Worm (Caenorhabditis elegans): ENCODE results near the gene arrd-2.

The arrd-2 gene

DNA sequence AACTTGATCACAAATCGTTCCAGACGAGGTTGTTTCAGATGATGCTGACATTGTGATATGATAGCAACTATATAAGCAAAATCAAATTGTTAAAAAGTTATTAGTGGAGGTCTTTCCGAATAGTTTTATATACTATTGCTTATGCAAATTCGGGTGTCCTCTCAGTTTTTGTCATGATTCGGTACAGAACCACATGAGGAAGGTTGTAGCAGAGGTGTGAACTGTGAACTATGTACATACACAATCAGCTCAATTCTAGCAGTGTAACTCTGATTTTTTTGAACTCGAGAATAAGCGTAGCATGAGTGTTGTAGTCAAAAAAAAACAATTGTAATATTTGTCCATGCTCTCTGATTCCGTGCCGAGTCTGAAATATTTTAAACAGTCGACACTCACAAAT lies 4.5 kb upstream of the arrd-2 start, which contains the start of gene Y51B9A.6:
Y51B9A.6 (minus strand) TSS at position 101 of the 400 bp plus-strand sequence.
- TF ChIP-seq elt-3 (tag; optimal IDR thresholded peaks at IDR 0.05) (no peak), ztf-11 (tag; optimal IDR thresholded peaks at IDR 0.05) (no peak), unc-55 (GFP tag; optimal IDR thresholded peaks at IDR 0.05) (no peak), lin-11 (tag; optimal IDR thresholded peaks at IDR 0.05) (no peak), nhr-237 (tag; optimal IDR thresholded peaks at IDR 0.05) (no peak), fos-1 (tag; optimal IDR thresholded peaks at IDR 0.05) (no peak), lin-39 (tag; optimal IDR thresholded peaks at IDR 0.05) (no peak), elt-1 (tag; optimal IDR thresholded peaks at IDR 0.05) (no peak), sma-9 (GFP tag; optimal IDR thresholded peaks at IDR 0.05) (no peak), sma-9 (tag; optimal IDR thresholded peaks at IDR 0.05) (no peak), lsy-2 (tag; optimal IDR thresholded peaks at IDR 0.05) (no peak), nhr-10 (tag; optimal IDR thresholded peaks at IDR 0.05) (no peak), ama-1 (optimal IDR thresholded peaks at IDR 0.05) (no peak)

DNA sequence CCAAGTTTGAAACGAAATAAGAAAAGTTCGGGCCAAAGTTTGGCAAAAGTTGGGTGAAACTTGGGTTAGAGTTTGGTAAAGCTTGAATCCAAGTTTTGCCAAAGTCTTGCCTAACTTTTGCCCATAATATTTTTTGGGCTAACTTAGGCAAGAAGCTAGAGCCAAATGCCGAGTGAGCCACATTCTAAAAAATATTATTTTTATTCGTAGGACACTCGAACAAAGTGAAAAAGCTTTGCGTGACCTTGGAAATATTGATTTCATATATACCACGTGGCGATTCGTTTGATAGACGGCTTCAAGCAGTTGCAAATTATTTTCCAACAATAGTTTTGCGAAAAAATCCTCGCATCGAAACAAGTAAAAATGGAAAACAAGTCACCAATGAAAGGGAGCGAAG lies 3.7 kb upstream of the arrd-2 start, which contains the start of gene Y51B9A.5:
Y51B9A.5 (plus strand) TSS at position 301 of the 400 bp plus-strand sequence.
- no peak for TF ChIP-seq unc-62 (GFP tag; optimal IDR thresholded peaks at IDR 0.05)
- no peak for TF ChIP-seq R02D3.7 (tag; optimal IDR thresholded peaks at IDR 0.05)
- TF ChIP-seq nhr-11 (tag; optimal IDR thresholded peaks at IDR 0.05), result no peak
- no peak for TF ChIP-seq aly-2 (tag; optimal IDR thresholded peaks at IDR 0.05)
- no peak for TF ChIP-seq ZK546.5 (tag; optimal IDR thresholded peaks at IDR 0.05)
- no peak for TF ChIP-seq nhr-6 (tag; optimal IDR thresholded peaks at IDR 0.05)
- no peak for TF ChIP-seq skn-1 (tag; optimal IDR thresholded peaks at IDR 0.05)
- TF ChIP-seq alr-1 (tag; optimal IDR thresholded peaks at IDR 0.05), result no peak
- TF ChIP-seq lsy-2 (tag; optimal IDR thresholded peaks at IDR 0.05), result no peak
- no peak for TF ChIP-seq mdl-1 (tag; optimal IDR thresholded peaks at IDR 0.05)
- TF ChIP-seq egl-27 (tag; optimal IDR thresholded peaks at IDR 0.05), result no peak
- no peak for TF ChIP-seq sem-4 (tag; optimal IDR thresholded peaks at IDR 0.05)
- no peak for TF ChIP-seq nhr-10 (tag; optimal IDR thresholded peaks at IDR 0.05)
- no peak for TF ChIP-seq ztf-11 (tag; optimal IDR thresholded peaks at IDR 0.05)
- no peak for TF ChIP-seq unc-39 (tag; optimal IDR thresholded peaks at IDR 0.05)
- no peak for TF ChIP-seq gmeb-1 (tag; optimal IDR thresholded peaks at IDR 0.05)

DNA sequence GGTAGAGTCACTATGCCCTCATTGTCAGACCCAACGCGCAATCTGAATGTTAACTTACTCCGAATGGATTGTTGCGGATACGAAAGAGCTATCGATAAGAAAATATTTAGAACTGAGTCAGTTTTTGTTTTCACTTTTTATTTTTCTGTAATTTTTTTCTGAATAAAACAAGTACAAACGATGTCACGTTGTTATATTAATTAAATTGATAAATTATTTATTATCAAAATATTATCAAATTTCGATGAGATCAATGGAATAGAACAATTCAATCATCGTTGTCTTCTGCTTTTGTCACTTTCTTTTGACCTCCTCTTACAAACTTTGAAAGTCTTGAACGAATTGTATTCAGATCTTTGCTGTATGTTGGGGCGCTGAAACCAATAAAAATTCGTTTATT lies 549 bp upstream of the arrd-2 start, which contains the start of gene mpz-6:
mpz-6 (minus strand) TSS at position 101 of the 400 bp plus-strand sequence.
- TF ChIP-seq peb-1 (tag; optimal IDR thresholded peaks at IDR 0.05) (no peak), ceh-82 (tag; optimal IDR thresholded peaks at IDR 0.05) (no peak)

DNA sequence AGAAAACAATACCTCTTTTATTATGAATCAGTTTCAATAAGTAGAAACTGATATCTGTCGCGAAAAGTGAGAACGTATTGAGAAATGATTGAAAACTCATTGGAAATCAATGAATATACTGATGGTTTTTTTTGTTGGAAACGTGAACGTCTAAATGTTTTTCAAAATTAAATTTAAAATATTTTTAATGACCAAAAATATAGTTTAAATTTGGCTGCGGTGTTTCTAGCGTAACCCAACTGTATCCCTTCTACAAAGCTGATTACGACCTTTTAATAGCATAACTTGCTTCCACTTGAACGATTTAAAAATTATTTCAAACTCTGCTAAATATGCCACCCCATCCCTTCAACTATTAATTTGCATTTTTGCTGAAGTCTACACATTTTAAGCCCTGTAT lies 3.9 kb downstream of the arrd-2 start, which contains the start of gene M176.9:
M176.9 (minus strand) TSS at position 101 of the 400 bp plus-strand sequence.
- TF ChIP-seq lin-39 (tag; optimal IDR thresholded peaks at IDR 0.05), result no peak
- TF ChIP-seq unc-55 (GFP tag; optimal IDR thresholded peaks at IDR 0.05), result no peak
- TF ChIP-seq dmd-4 (tag; optimal IDR thresholded peaks at IDR 0.05), result no peak
- no peak for TF ChIP-seq sem-4 (tag; optimal IDR thresholded peaks at IDR 0.05)
- TF ChIP-seq R02D3.7 (tag; optimal IDR thresholded peaks at IDR 0.05), result no peak
- no peak for TF ChIP-seq sma-3 (GFP tag; optimal IDR thresholded peaks at IDR 0.05)
- TF ChIP-seq ZK546.5 (tag; optimal IDR thresholded peaks at IDR 0.05), result no peak
- TF ChIP-seq Y55F3AM.14 (GFP tag; optimal IDR thresholded peaks at IDR 0.05), result no peak
- TF ChIP-seq nhr-23 (tag; optimal IDR thresholded peaks at IDR 0.05), result no peak
- TF ChIP-seq alr-1 (tag; optimal IDR thresholded peaks at IDR 0.05), result no peak
- TF ChIP-seq mab-5 (tag; optimal IDR thresholded peaks at IDR 0.05), result no peak
- no peak for TF ChIP-seq crh-2 (tag; optimal IDR thresholded peaks at IDR 0.05)
- no peak for TF ChIP-seq mbf-1 (tag; optimal IDR thresholded peaks at IDR 0.05)

DNA sequence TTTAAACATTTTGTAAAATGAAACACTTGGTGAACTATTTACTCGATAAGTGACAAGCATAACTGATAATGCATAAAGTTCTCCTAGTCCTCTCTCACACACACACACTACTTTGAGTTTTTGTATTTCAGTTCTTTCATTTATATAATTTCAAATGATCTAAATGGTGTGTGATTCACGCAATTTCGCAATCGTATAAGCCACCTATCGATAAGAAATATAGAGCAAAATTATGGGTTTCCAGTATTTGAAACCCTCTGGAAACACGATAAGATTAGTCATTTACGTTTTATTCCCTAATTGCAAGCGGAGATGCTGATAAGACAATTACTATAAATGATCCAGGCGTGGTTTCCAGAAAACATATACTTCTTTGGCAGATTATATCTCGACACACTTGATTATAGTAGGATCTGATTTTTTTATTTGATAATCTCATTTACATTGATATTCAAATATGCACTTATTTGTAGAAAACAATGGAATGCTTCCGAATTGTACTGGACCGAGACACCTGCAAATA lies 4.6 kb downstream of the arrd-2 start, which contains the start of gene arrd-3:
arrd-3 (plus strand) TSS at position 473 of the 523 bp plus-strand sequence.
- TF ChIP-seq gmeb-1 (tag; optimal IDR thresholded peaks at IDR 0.05) (peak; percentile 7), egl-27 (tag; optimal IDR thresholded peaks at IDR 0.05) (no peak), fos-1 (tag; optimal IDR thresholded peaks at IDR 0.05) (peak; percentile 94), sma-9 (GFP tag; optimal IDR thresholded peaks at IDR 0.05) (peak; percentile 18), sma-9 (tag; optimal IDR thresholded peaks at IDR 0.05) (no peak), ceh-16 (tag; optimal IDR thresholded peaks at IDR 0.05) (no peak)
